Worm (Caenorhabditis elegans) whole organism, L4/young adult: ENCODE data around the gene T24B8.3.

Experiments
- W03F9.2 ChIP-seq: fragments of 150-350 bp; optimal IDR thresholded peaks from 2 replicates; lab custom pipeline; 2014; ENCODE audit warnings: missing biosample characterization, missing genetic modification characterization
- him-1 ChIP-seq: sonication (generic microtip); optimal IDR thresholded peaks from 2 replicates; lab custom pipeline; 2016; ENCODE audit warnings: missing genotype, missing genetic modification reagents, missing genetic modification characterization, missing compliant biosample characterization

DNA sequence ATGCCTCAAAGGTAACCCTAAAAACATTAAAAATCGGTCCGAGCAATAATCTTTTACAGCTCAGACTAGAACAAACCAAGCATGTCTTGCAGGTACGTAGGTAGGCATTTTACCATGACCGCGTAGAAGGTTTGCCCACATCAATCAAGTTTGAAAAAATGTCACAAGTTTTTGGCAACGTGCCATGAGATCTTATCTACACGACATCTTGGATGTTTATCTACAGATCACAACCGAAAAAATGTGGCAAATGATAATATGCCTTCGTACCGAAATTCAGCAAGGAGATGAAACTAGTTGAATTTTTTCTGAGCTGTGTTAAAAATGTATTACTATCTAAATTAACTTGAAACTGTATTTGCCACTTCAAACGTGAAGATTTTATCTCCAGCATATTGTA, 3.5 kb upstream of the T24B8.3 start:
- TF ChIP-seq W03F9.2 (tag; lab: Kevin White, UChicago) (no peak), him-1 (tag; lab: Kevin White, UChicago) (no peak)
